Fruit fly (Drosophila melanogaster): ENCODE data around the gene Nubpl.

The Nubpl gene

DNA sequence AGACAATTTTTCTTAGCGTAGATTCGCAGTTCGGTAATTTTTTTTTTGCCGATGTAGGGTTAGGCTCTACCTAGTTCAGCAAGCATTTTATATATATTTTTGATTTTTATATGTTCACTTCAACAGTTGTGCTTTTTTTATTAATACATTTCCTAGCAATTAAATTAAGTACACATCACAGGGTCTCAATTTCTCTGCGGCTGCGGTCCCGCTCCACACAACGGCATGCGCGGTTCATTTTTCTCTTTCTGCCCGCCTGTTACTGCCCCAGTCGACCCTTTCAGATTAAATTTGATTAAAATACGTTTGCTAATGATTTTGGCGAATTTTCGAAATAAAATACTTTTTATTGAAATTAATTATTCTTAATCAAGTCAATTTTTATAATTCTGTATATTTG is 53.1 kb downstream of the Nubpl start:
- no peak for TF ChIP-seq tj (GFP tag; optimal IDR thresholded peaks at IDR 0.05)
- TF ChIP-seq CG1620 (GFP tag; optimal IDR thresholded peaks at IDR 0.05) = no peak
- TF ChIP-seq Hr96 (GFP tag; optimal IDR thresholded peaks at IDR 0.05) = no peak
- TF ChIP-seq CG11617 (GFP tag; optimal IDR thresholded peaks at IDR 0.05) = no peak
